Worm (Caenorhabditis elegans) whole organism, early embryonic: ENCODE results near the gene T08G5.3.

ENCODE experiments used
- B0310.2 ChIP-seq: sonication (generic microtip); optimal IDR thresholded peaks from 2 replicates; lab custom pipeline; 2016; ENCODE audit warnings: mild to moderate bottlenecking, missing genetic modification characterization, missing compliant biosample characterization
- F13C5.2 ChIP-seq: sonication (generic microtip); optimal IDR thresholded peaks from 2 replicates; lab custom pipeline; 2017; ENCODE audit warnings: mild to moderate bottlenecking, missing genetic modification characterization, inconsistent platforms, missing compliant biosample characterization
- ama-1 ChIP-seq: fragments of 150-350 bp; optimal IDR thresholded peaks from 2 replicates; lab custom pipeline; 2014
- ceh-13 ChIP-seq: fragments of 200-800 bp; sonication (Bioruptor generic); optimal IDR thresholded peaks from 2 replicates; lab custom pipeline; 2018; ENCODE audit warnings: mild to moderate bottlenecking, missing genetic modification characterization, missing compliant biosample characterization
- ceh-36 ChIP-seq: sonication (generic microtip); optimal IDR thresholded peaks from 2 replicates; lab custom pipeline; 2016; ENCODE audit warnings: missing genetic modification characterization, inconsistent platforms, missing compliant biosample characterization
- flt-1 ChIP-seq: fragments of 200-800 bp; sonication (Bioruptor generic); IDR thresholded peaks from 2 replicates; pipeline ENCODE4 v1.3.6; 2022; ENCODE audit warnings: missing genetic modification characterization, missing compliant biosample characterization
- hmg-4 ChIP-seq: fragments of 200-800 bp; sonication (Bioruptor generic); optimal IDR thresholded peaks from 2 replicates; lab custom pipeline; 2018; ENCODE audit warnings: mild to moderate bottlenecking, missing genetic modification characterization, missing compliant biosample characterization
- hnd-1 ChIP-seq: sonication (generic microtip); optimal IDR thresholded peaks from 2 replicates; lab custom pipeline; 2016; ENCODE audit warnings: missing genetic modification characterization, missing compliant biosample characterization
- pes-1 ChIP-seq: fragments of 200-800 bp; sonication (Bioruptor generic); IDR thresholded peaks from 2 replicates; pipeline ENCODE4 v1.3.6; 2022; ENCODE audit warnings: missing genetic modification reagents, missing genetic modification characterization, missing compliant biosample characterization
- tbx-11 ChIP-seq: fragments of 200-800 bp; sonication (Bioruptor generic); IDR thresholded peaks from 2 replicates; pipeline ENCODE4 v1.3.6; 2022; ENCODE audit warnings: missing genetic modification characterization, missing compliant biosample characterization
- tbx-37 ChIP-seq: fragments of 200-800 bp; sonication (Bioruptor generic); conservative IDR thresholded peaks from 2 replicates; pipeline ENCODE4 v1.3.6; 2022; ENCODE audit warnings: missing genetic modification reagents, missing genetic modification characterization, missing compliant biosample characterization
- tra-4 ChIP-seq: sonication (generic microtip); optimal IDR thresholded peaks from 2 replicates; lab custom pipeline; 2017; ENCODE audit warnings: missing genetic modification characterization, missing compliant biosample characterization

DNA sequence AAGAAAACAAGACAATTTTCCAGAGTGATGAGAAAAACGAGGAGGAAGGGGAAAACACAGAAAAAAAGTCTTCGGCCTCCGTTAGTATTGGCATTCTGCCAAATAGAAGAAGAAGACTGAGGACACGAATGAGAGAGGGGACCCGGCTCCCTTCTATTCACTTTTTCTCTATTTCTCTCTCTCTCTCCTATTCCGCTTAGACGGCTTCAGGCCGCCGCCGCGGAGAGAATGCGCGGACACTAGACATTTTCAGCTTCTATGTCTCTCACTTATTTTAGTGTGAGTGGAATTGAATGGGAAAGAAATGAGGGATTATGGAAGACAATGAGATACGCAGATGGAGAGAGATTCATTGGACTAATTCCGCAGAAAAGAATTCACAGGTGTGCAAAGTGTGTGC is 20.5 kb downstream of the T08G5.3 start:
- TF ChIP-seq tra-4 (tag; lab: Kevin White, UChicago) (no peak), ama-1 (lab: Kevin White, UChicago) (no peak), hmg-4 (GFP tag; lab: Kevin White, UChicago) (no peak), flt-1 (GFP tag; lab: Robert Waterston, UW) (no peak), tbx-11 (no peak), B0310.2 (tag; lab: Kevin White, UChicago) (no peak), pes-1 (GFP tag; lab: Robert Waterston, UW) (no peak), ceh-13 (GFP tag; lab: Kevin White, UChicago) (no peak), F13C5.2 (tag; lab: Kevin White, UChicago) (no peak), ceh-36 (tag; lab: Kevin White, UChicago) (no peak), hnd-1 (tag; lab: Kevin White, UChicago) (no peak), tbx-37 (GFP tag; lab: Robert Waterston, UW) (no peak)
